Worm (Caenorhabditis elegans) whole organism, early embryonic: ENCODE data around the gene col-169.

Source experiments
- B0310.2 ChIP-seq: sonication (generic microtip); optimal IDR thresholded peaks from 2 replicates; lab custom pipeline; 2016; ENCODE audit warnings: mild to moderate bottlenecking, missing genetic modification characterization, missing compliant biosample characterization
- F13C5.2 ChIP-seq: sonication (generic microtip); optimal IDR thresholded peaks from 2 replicates; lab custom pipeline; 2017; ENCODE audit warnings: mild to moderate bottlenecking, missing genetic modification characterization, inconsistent platforms, missing compliant biosample characterization
- aly-1 ChIP-seq: sonication (generic microtip); optimal IDR thresholded peaks from 2 replicates; lab custom pipeline; 2016; ENCODE audit warnings: missing genetic modification characterization, missing compliant biosample characterization
- ama-1 ChIP-seq: fragments of 150-350 bp; optimal IDR thresholded peaks from 2 replicates; lab custom pipeline; 2014
- ceh-13 ChIP-seq: fragments of 200-800 bp; sonication (Bioruptor generic); optimal IDR thresholded peaks from 2 replicates; lab custom pipeline; 2018; ENCODE audit warnings: mild to moderate bottlenecking, missing genetic modification characterization, missing compliant biosample characterization
- ceh-36 ChIP-seq: sonication (generic microtip); optimal IDR thresholded peaks from 2 replicates; lab custom pipeline; 2016; ENCODE audit warnings: missing genetic modification characterization, inconsistent platforms, missing compliant biosample characterization
- ets-7 ChIP-seq: sonication (generic microtip); optimal IDR thresholded peaks from 2 replicates; lab custom pipeline; 2016; ENCODE audit warnings: missing genotype, missing genetic modification characterization, missing compliant biosample characterization
- flt-1 ChIP-seq: fragments of 200-800 bp; sonication (Bioruptor generic); IDR thresholded peaks from 2 replicates; pipeline ENCODE4 v1.3.6; 2022; ENCODE audit warnings: missing genetic modification characterization, missing compliant biosample characterization
- hmbx-1 ChIP-seq: sonication (generic microtip); optimal IDR thresholded peaks from 2 replicates; lab custom pipeline; 2016; ENCODE audit warnings: mild to moderate bottlenecking, missing genetic modification characterization, missing compliant biosample characterization
- hmg-4 ChIP-seq: fragments of 200-800 bp; sonication (Bioruptor generic); optimal IDR thresholded peaks from 2 replicates; lab custom pipeline; 2018; ENCODE audit warnings: mild to moderate bottlenecking, missing genetic modification characterization, missing compliant biosample characterization
- hnd-1 ChIP-seq: sonication (generic microtip); optimal IDR thresholded peaks from 2 replicates; lab custom pipeline; 2016; ENCODE audit warnings: missing genetic modification characterization, missing compliant biosample characterization
- pes-1 ChIP-seq: fragments of 200-800 bp; sonication (Bioruptor generic); IDR thresholded peaks from 2 replicates; pipeline ENCODE4 v1.3.6; 2022; ENCODE audit warnings: missing genetic modification reagents, missing genetic modification characterization, missing compliant biosample characterization
- scrt-1 ChIP-seq: fragments of 200-800 bp; sonication (Bioruptor generic); IDR thresholded peaks from 2 replicates; pipeline ENCODE4 v1.3.6; 2022; ENCODE audit warnings: missing genetic modification characterization, missing compliant biosample characterization
- sea-1 ChIP-seq: fragments of 200-800 bp; sonication (Bioruptor generic); conservative IDR thresholded peaks from 2 replicates; pipeline ENCODE4 v1.3.6; 2022; ENCODE audit warnings: missing genetic modification characterization, missing compliant biosample characterization
- tbx-11 ChIP-seq: fragments of 200-800 bp; sonication (Bioruptor generic); IDR thresholded peaks from 2 replicates; pipeline ENCODE4 v1.3.6; 2022; ENCODE audit warnings: missing genetic modification characterization, missing compliant biosample characterization
- tbx-37 ChIP-seq: fragments of 200-800 bp; sonication (Bioruptor generic); conservative IDR thresholded peaks from 2 replicates; pipeline ENCODE4 v1.3.6; 2022; ENCODE audit warnings: missing genetic modification reagents, missing genetic modification characterization, missing compliant biosample characterization
- tra-4 ChIP-seq: sonication (generic microtip); optimal IDR thresholded peaks from 2 replicates; lab custom pipeline; 2017; ENCODE audit warnings: missing genetic modification characterization, missing compliant biosample characterization

The col-169 gene

DNA sequence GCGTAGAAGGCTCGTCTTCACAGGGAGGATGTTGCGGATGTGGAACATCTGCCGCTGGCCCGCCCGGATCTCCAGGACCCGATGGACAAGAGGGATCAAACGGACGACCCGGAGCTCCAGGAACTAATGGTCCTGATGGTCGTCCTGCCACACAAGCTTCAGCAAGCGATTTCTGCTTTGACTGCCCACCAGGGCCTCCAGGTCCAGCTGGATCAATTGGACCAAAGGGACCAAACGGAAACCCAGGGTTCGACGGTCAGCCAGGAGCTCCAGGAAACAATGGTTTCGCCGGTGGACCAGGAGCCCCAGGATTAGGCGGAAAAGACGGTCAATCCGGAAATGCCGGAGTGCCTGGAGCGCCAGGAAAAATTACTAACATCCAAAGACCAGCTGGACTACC lies 5.6 kb downstream of the col-169 start:
- TF ChIP-seq aly-1 (tag; lab: Kevin White, UChicago), result no peak
- TF ChIP-seq tra-4, result no peak
- TF ChIP-seq tbx-11 (GFP tag; lab: Robert Waterston, UW), result no peak
- TF ChIP-seq F13C5.2 (tag; lab: Kevin White, UChicago), result no peak
- TF ChIP-seq hmg-4 (GFP tag; lab: Kevin White, UChicago), result no peak

DNA sequence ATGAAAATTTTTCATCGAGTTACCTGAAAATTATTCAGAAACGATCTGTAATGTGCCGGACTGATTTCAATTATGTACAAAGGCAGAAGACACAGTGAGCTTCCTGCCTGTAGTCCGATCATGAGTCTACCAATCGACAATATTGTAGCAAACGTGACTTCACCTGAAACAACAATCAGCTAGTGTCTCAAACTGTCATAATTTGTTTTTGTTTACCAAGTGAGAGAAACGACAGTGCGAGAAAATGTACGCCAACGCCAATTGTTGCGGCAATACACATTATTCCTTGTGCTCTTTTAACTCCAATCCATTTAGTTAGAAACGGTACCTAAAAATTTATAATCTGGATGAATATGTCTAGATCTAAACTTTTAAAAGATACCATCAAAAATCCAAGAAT lies 8.4 kb downstream of the col-169 start:
- TF ChIP-seq ama-1 (lab: Kevin White, UChicago) (no peak), tbx-37 (GFP tag; lab: Robert Waterston, UW) (no peak), aly-1 (tag; lab: Kevin White, UChicago) (no peak), hmbx-1 (tag; lab: Kevin White, UChicago) (no peak), ceh-13 (GFP tag; lab: Kevin White, UChicago) (no peak), scrt-1 (GFP tag; lab: Robert Waterston, UW) (no peak), B0310.2 (tag; lab: Kevin White, UChicago) (no peak), F13C5.2 (tag; lab: Kevin White, UChicago) (no peak), hnd-1 (no peak), tbx-11 (GFP tag; lab: Robert Waterston, UW) (no peak), ceh-36 (tag; lab: Kevin White, UChicago) (no peak), flt-1 (no peak), pes-1 (no peak), hmg-4 (GFP tag; lab: Kevin White, UChicago) (no peak), sea-1 (no peak), tra-4 (no peak), ets-7 (no peak)

DNA sequence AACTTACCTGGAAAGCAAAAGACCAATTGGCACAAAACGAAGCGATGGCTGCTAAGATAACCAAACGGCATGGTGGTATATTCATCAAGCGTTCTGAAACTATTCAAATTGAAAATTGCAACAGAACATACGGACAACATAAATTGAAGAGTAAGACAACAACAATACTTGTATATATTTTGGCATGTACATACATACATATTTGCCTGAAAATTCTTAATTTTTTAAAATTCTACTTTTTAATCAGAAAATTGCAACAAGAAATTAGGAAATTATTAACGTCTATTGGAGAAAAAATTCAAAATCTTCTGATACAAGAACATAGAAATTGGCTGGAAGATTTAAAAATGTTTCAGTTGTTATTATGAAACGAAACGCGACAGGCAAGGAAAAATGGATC lies 9.0 kb downstream of the col-169 start, which contains the start of gene C03B1.13:
TSS of gene C03B1.13 (minus strand) at position 101 of the 400 bp plus-strand sequence.
- TF ChIP-seq B0310.2 (tag; lab: Kevin White, UChicago), result no peak
- no peak for TF ChIP-seq ama-1 (lab: Kevin White, UChicago)
- no peak for TF ChIP-seq pes-1
- no peak for TF ChIP-seq ceh-13 (GFP tag; lab: Kevin White, UChicago)
- TF ChIP-seq hmg-4 (GFP tag; lab: Kevin White, UChicago), result no peak
- no peak for TF ChIP-seq sea-1
- no peak for TF ChIP-seq hmbx-1 (tag; lab: Kevin White, UChicago)
- TF ChIP-seq F13C5.2 (tag; lab: Kevin White, UChicago), result no peak
- no peak for TF ChIP-seq ceh-36 (tag; lab: Kevin White, UChicago)
- TF ChIP-seq tra-4, result no peak
- TF ChIP-seq tbx-37 (GFP tag; lab: Robert Waterston, UW), result no peak
- TF ChIP-seq aly-1 (tag; lab: Kevin White, UChicago), result no peak
- TF ChIP-seq ets-7, result no peak
- TF ChIP-seq flt-1, result no peak
- TF ChIP-seq tbx-11 (GFP tag; lab: Robert Waterston, UW), result no peak
- TF ChIP-seq hnd-1, result no peak
- no peak for TF ChIP-seq scrt-1 (GFP tag; lab: Robert Waterston, UW)

DNA sequence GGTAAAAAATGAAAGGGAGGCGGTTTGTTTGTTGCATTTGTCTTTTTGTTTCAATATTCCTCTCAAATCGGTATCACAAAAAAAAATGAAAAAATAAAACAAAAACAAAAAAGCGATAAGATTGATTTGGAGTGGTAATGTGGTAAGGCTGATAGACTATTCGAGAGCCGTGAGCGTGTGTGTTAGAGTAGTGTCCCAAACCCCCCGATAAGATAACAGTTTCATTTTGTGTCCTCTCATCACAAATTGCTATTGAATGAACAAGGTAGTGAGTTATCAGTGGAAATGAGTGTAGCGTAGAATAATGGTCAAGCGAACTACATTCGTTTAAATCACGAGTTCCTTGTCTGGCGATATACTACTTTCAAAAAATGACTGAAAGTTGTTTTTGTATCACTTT lies 9.5 kb downstream of the col-169 start:
- TF ChIP-seq tbx-11 (GFP tag; lab: Robert Waterston, UW) (no peak), tra-4 (no peak), B0310.2 (tag; lab: Kevin White, UChicago) (no peak), tbx-37 (GFP tag; lab: Robert Waterston, UW) (no peak), ets-7 (no peak), flt-1 (no peak), ceh-13 (GFP tag; lab: Kevin White, UChicago) (no peak)

DNA sequence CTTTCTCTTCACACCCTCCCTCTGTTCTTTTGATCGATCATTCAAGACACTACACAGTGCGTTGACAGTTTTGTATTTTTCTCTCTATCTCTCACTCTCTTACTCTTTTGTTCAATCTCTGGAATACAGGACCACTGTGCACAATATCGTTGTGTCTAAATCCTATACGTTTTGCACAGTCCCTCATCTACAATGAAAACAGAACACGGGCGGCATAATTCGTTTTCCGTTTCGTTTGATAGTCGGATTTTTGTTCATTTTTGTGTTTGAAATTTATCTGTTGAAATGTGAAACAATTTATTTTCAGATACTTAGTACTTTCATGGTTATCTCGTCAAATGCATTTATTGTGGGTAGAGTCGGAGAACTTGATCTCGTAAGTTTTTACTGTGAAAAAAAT lies 12.6 kb downstream of the col-169 start, which contains the start of gene C03B1.7:
TSS of gene C03B1.7 (plus strand) at position 301 of the 400 bp plus-strand sequence.
- TF ChIP-seq F13C5.2 (tag; lab: Kevin White, UChicago) (no peak), ceh-36 (tag; lab: Kevin White, UChicago) (no peak), ama-1 (lab: Kevin White, UChicago) (no peak)

DNA sequence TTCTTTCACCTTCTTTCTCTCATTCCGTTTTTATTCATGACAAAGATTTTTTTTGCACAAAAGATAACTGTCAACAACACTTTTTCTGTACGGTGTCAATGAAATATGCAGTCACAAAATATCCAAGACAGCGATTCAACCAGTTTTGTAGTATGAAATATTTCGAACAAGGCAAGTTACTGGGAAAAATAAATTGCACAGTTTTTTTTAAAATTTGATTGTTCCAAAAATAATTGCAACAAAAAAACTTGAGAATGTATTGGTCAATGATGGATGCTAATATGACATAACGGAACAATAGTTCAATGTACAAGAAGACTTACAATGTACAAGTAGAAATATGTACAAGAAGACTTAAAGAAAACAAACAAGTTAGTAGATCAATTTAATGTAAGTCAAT lies 16.8 kb downstream of the col-169 start:
- TF ChIP-seq tbx-37 (GFP tag; lab: Robert Waterston, UW) (no peak), ets-7 (no peak), tbx-11 (GFP tag; lab: Robert Waterston, UW) (no peak), ceh-13 (GFP tag; lab: Kevin White, UChicago) (no peak), ceh-36 (tag; lab: Kevin White, UChicago) (no peak), scrt-1 (GFP tag; lab: Robert Waterston, UW) (no peak), hmbx-1 (tag; lab: Kevin White, UChicago) (no peak)

DNA sequence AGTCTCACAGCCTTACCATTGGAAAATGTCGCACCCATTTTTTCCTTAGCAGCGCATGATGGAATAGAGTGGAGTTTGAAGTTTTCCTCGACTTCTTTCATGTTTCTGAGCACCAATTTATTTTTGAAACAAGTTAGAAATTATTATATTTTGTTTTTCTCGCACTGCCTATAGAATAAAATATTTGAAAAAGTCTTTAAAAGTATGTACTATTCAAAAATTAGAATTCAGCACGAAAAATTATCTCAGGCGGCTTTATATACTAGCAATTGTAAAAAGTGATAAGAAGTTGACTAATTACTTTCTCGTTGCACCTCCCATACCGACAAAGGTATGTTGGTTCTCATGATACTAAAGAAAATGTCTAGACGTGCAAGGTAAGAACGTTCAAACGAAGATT lies 18.1 kb downstream of the col-169 start, which contains the start of gene C03B1.9:
TSS of gene C03B1.9 (minus strand) at position 101 of the 400 bp plus-strand sequence.
- TF ChIP-seq sea-1, result no peak
- TF ChIP-seq scrt-1 (GFP tag; lab: Robert Waterston, UW), result no peak

DNA sequence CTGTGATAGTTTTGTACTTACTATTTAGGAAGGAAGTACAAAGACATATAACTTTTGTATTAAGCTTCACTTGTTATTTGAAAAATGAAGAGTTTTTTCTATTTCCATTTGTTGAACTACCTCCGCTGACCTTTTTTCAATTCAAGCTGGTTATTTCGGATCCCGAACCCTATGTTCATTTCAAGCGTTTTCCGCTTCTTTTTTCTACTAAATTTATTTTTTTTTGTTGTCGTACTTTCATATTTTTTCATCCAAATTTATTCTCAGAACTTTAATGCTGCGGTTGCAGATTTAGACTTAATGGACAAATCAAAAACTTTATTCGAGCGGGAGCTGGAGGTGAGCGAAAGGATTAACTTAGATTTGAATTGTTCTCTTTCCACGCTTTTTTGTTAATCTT lies 21.1 kb downstream of the col-169 start, which contains the start of gene C03B1.6:
TSS of gene C03B1.6 (plus strand) at position 301 of the 400 bp plus-strand sequence.
- TF ChIP-seq ama-1 (lab: Kevin White, UChicago), result no peak

DNA sequence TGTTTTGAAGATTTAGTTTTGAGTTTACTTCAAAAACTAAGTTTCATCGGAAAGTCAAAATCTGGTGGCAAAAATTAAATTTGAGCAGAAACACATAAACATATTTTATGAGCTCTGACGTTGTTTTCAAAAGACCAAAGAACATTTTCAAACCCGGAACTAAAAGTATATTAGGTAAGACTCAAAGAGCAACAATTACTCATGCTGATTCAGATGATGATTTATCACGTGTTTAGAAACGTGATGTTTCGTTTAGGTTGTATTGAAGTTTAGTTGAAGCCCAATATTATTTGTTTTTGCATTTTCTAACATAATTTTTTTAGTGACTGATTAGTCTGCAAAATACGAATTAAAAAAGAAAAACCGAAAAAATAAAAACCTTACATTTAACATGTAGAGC lies 24.8 kb downstream of the col-169 start:
- TF ChIP-seq F13C5.2 (tag; lab: Kevin White, UChicago), result no peak
- TF ChIP-seq B0310.2 (tag; lab: Kevin White, UChicago), result no peak
- TF ChIP-seq ceh-36 (tag; lab: Kevin White, UChicago), result no peak
- no peak for TF ChIP-seq aly-1 (tag; lab: Kevin White, UChicago)
